Worm (Caenorhabditis elegans): ENCODE measurements around the gene egl-36.

DNA sequence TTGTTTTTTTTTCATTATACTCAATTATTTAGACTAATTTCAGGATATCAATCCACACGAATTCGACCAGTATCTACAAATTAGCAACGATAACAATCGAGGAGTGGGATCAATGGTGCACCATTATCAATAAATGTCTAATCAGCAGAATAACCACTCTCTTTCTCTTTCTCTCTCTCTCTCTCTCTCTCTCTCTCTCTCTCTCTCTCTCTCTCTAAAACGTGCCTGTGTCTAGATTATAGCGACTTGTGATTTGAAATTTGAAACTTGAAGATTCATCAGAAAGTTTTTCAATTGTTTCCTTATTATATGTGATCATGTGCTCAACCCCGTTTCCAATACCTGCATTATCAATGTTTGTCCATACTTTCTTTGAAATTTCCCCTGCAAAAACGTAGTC, 39.9 kb upstream of the egl-36 start:
- TF ChIP-seq him-1 (tag; optimal IDR thresholded peaks at IDR 0.05) (no peak), W03F9.2 (tag; optimal IDR thresholded peaks at IDR 0.05) (no peak), dao-5 (tag; optimal IDR thresholded peaks at IDR 0.05) (no peak)

Measured in whole organism, L4/young adult.